Fruit fly (Drosophila melanogaster): ENCODE data around the gene CG43376.
A peak's percentile ranks its signal among the peaks of the same experiment; 100 is the strongest.

The CG43376 gene

dm6 chr2L:13778648-13779047 is 4.9 kb downstream of the CG43376 start (continued):
- TF ChIP-seq CG14014 (GFP tag; IDR thresholded peaks at IDR 0.05) (peak; percentile 59), CG16815 (GFP tag; optimal IDR thresholded peaks at IDR 0.05) (peak; percentile 9), Opbp (GFP tag; IDR thresholded peaks at IDR 0.05; ENCODE audit: partially characterized antibody) (no peak), Adf1 (GFP tag; IDR thresholded peaks at IDR 0.05) (no peak), CG17328 (GFP tag; IDR thresholded peaks at IDR 0.05) (0 out of 2 replicates have a peak, but pooled peaks have one; percentile 19), sisA (GFP tag; IDR thresholded peaks at IDR 0.05) (peak; percentile 59), tup (GFP tag; optimal IDR thresholded peaks at IDR 0.05) (no peak), Aef1 (GFP tag; IDR thresholded peaks at IDR 0.05) (peak; percentile 59), nmo (GFP tag; optimal IDR thresholded peaks at IDR 0.05) (peak; percentile 84), dpn (GFP tag; optimal IDR thresholded peaks at IDR 0.05) (peak; percentile 49 to 63), row (GFP tag; IDR thresholded peaks at IDR 0.05) (peak; percentile 65; the same call in 2 of the 3 replicates), CG2875 (GFP tag; optimal IDR thresholded peaks at IDR 0.05) (peak; percentile 41), CG12236 (GFP tag; optimal IDR thresholded peaks at IDR 0.05) (peak; percentile 13), pfk (GFP tag; optimal IDR thresholded peaks at IDR 0.05) (no peak), inv (GFP tag; IDR thresholded peaks at IDR 0.05; ENCODE audit: partially characterized antibody) (no peak), ATbp (GFP tag; optimal IDR thresholded peaks at IDR 0.05) (peak; percentile 58), Med (GFP tag) (peak; percentile 89), h (optimal IDR thresholded peaks at IDR 0.05) (no peak), E2f1 (GFP tag; IDR thresholded peaks at IDR 0.05) (peak; percentile 53), cwo (GFP tag; optimal IDR thresholded peaks at IDR 0.05) (peak; percentile 41), mam (GFP tag; optimal IDR thresholded peaks at IDR 0.05) (peak; percentile 27), amos (GFP tag; IDR thresholded peaks at IDR 0.05; ENCODE audit: partially characterized antibody) (no peak), CG17829 (tag; optimal IDR thresholded peaks at IDR 0.05) (peak; percentile 35), Taf1 (GFP tag; IDR thresholded peaks at IDR 0.05) (peak; percentile 46; the same call in 1 of the 2 replicates), Lhr (GFP tag; optimal IDR thresholded peaks at IDR 0.05) (no peak), PHDP (tag; optimal IDR thresholded peaks at IDR 0.05) (peak; percentile 80), CG17612 (GFP tag; IDR thresholded peaks at IDR 0.05) (no peak), Awh (GFP tag; IDR thresholded peaks at IDR 0.05) (peak; percentile 40; the same call in 1 of the 2 replicates), bowl (GFP tag; IDR thresholded peaks at IDR 0.05) (no peak), CkIIα-i1 (GFP tag; IDR thresholded peaks at IDR 0.05) (no peak), CG3726 (GFP tag; IDR thresholded peaks at IDR 0.05) (no peak), CG2120 (GFP tag; optimal IDR thresholded peaks at IDR 0.05) (peak; percentile 77), btn (GFP tag; optimal IDR thresholded peaks at IDR 0.05) (no peak), B-H1 (GFP tag; IDR thresholded peaks at IDR 0.05) (peak; percentile 33; the same call in 1 of the 3 replicates), CG7786 (GFP tag; optimal IDR thresholded peaks at IDR 0.05) (peak; percentile 6), Bdp1 (GFP tag; optimal IDR thresholded peaks at IDR 0.05) (no peak), Tbp (GFP tag; optimal IDR thresholded peaks at IDR 0.05) (no peak), CG8290 (GFP tag; optimal IDR thresholded peaks at IDR 0.05) (no peak), CG8290 (tag; optimal IDR thresholded peaks at IDR 0.05) (no peak), CG1603 (tag; optimal IDR thresholded peaks at IDR 0.05) (peak; percentile 35), Ada2b (GFP tag; IDR thresholded peaks at IDR 0.05) (peak; percentile 59), CG6689 (GFP tag; IDR thresholded peaks at IDR 0.05) (0 out of 2 replicates have a peak, but pooled peaks have one; percentile 26), Usf (GFP tag; optimal IDR thresholded peaks at IDR 0.05) (no peak), Atf3 (GFP tag; optimal IDR thresholded peaks at IDR 0.05) (peak; percentile 17), CG32532 (GFP tag; IDR thresholded peaks at IDR 0.05) (peak; percentile 48), HmgZ (tag; optimal IDR thresholded peaks at IDR 0.05) (peak; percentile 19), tio (GFP tag; optimal IDR thresholded peaks at IDR 0.05) (peak; percentile 56), Blimp-1 (GFP tag; optimal IDR thresholded peaks at IDR 0.05) (no peak), Hr39 (optimal IDR thresholded peaks at IDR 0.05) (no peak), sim (GFP tag; IDR thresholded peaks at IDR 0.05) (no peak), CG16863 (GFP tag; optimal IDR thresholded peaks at IDR 0.05) (peak; percentile 8), crp (GFP tag; optimal IDR thresholded peaks at IDR 0.05) (no peak)

Data from whole organism, embryonic.